Fruit fly (Drosophila melanogaster): ENCODE measurements around the gene CG6012.

dm6 chr2L:16900373-16900772, 39.1 kb upstream of the CG6012 start, which contains the start of gene CG31805:
- TF ChIP-seq Pif1A (GFP tag; optimal IDR thresholded peaks at IDR 0.05) (no peak), CG8159 (tag; optimal IDR thresholded peaks at IDR 0.05) (no peak), CG15710 (tag; optimal IDR thresholded peaks at IDR 0.05) (no peak), CG9948 (tag; optimal IDR thresholded peaks at IDR 0.05) (no peak), rn (GFP tag; IDR thresholded peaks at IDR 0.05) (no peak), D1 (tag; optimal IDR thresholded peaks at IDR 0.05) (no peak), Pif1B (GFP tag; optimal IDR thresholded peaks at IDR 0.05) (no peak), gl (tag; optimal IDR thresholded peaks at IDR 0.05) (no peak), CG17806 (tag; optimal IDR thresholded peaks at IDR 0.05) (no peak), CG4496 (GFP tag; IDR thresholded peaks at IDR 0.05) (no peak), EcR (GFP tag; optimal IDR thresholded peaks at IDR 0.05) (no peak), CG12605 (GFP tag; IDR thresholded peaks at IDR 0.05) (no peak)
